Fruit fly (Drosophila melanogaster) whole organism, wandering third instar larva: Measurements from ENCODE around the gene stv.

Experiments used
- CG32264 ChIP-seq: fragments of 200-800 bp; sonication (Bioruptor generic); optimal IDR thresholded peaks from 2 replicates; lab custom pipeline; 2016; ENCODE audit warnings: missing biosample characterization, missing genetic modification characterization
- CG9705 ChIP-seq: fragments of 200-800 bp; sonication (Bioruptor generic); optimal IDR thresholded peaks from 2 replicates; lab custom pipeline; 2018; ENCODE audit warnings: missing biosample characterization, mild to moderate bottlenecking, missing genetic modification characterization
- CrebA ChIP-seq: fragments of 200-800 bp; sonication (Bioruptor generic); optimal IDR thresholded peaks from 2 replicates; lab custom pipeline; 2016; ENCODE audit warnings: missing biosample characterization, mild to moderate bottlenecking, missing genetic modification characterization, borderline replicate concordance
- Dif ChIP-seq: fragments of 200-275, 200-300 bp; sonication (Bioruptor generic); optimal IDR thresholded peaks from 2 replicates; lab custom pipeline; 2018; ENCODE audit warnings: missing biosample characterization, missing genetic modification characterization; ENCODE audit not compliant: partially characterized antibody
- GATAd ChIP-seq: sonication (Bioruptor generic); optimal IDR thresholded peaks from 2 replicates; lab custom pipeline; 2016; ENCODE audit warnings: missing biosample characterization, missing genetic modification characterization
- HLH106 ChIP-seq: fragments of 200-800 bp; optimal IDR thresholded peaks from 3 replicates; lab custom pipeline; 2019; ENCODE audit warnings: missing biosample characterization, mild to moderate bottlenecking, missing genetic modification characterization, moderate library complexity
- Hnf4 ChIP-seq: fragments of 200-800 bp; sonication (Bioruptor generic); optimal IDR thresholded peaks from 2 replicates; lab custom pipeline; 2016; ENCODE audit warnings: missing biosample characterization, mild to moderate bottlenecking, missing genetic modification characterization
- Hr83 ChIP-seq: fragments of 200-300 bp; sonication (Bioruptor generic); optimal IDR thresholded peaks from 2 replicates; lab custom pipeline; 2016; ENCODE audit warnings: missing biosample characterization, mild to moderate bottlenecking, missing genetic modification characterization, moderate library complexity; ENCODE audit not compliant: poor library complexity, severe bottlenecking
- Jra ChIP-seq: sonication (Bioruptor generic); optimal IDR thresholded peaks from 2 replicates; lab custom pipeline; 2016; ENCODE audit warnings: missing biosample characterization, missing genetic modification characterization
- Mio ChIP-seq: sonication (Bioruptor generic); optimal IDR thresholded peaks from 2 replicates; lab custom pipeline; 2016; ENCODE audit warnings: missing biosample characterization, missing genetic modification characterization
- Myc ChIP-seq: fragments of >200 bp; optimal IDR thresholded peaks from 2 replicates; lab custom pipeline; 2017
- OdsH ChIP-seq: fragments of 200-800 bp; sonication (Bioruptor generic); optimal IDR thresholded peaks from 2 replicates; lab custom pipeline; 2016; ENCODE audit warnings: missing biosample characterization, mild to moderate bottlenecking, missing genetic modification characterization
- Rel ChIP-seq, 2 experiments: fragments of 200-800 bp; sonication (Bioruptor generic) in 1 of 2; optimal IDR thresholded peaks; 2 replicates in 1 of 2; 3 replicates in 1 of 2; lab custom pipeline; 2016 to 2019; ENCODE audit warnings: mild to moderate bottlenecking in 2 of 2, missing biosample characterization in 2 of 2, missing genetic modification characterization in 2 of 2, moderate library complexity in 1 of 2
- Sp1 ChIP-seq: fragments of 200-800 bp; sonication (Bioruptor generic); optimal IDR thresholded peaks from 3 replicates; lab custom pipeline; 2019; ENCODE audit warnings: missing biosample characterization, mild to moderate bottlenecking, missing genetic modification characterization, moderate library complexity
- Vsx2 ChIP-seq: fragments of 200-300, 225-300 bp; sonication (Bioruptor generic); optimal IDR thresholded peaks from 2 replicates; lab custom pipeline; 2018; ENCODE audit warnings: missing biosample characterization, missing genetic modification characterization; ENCODE audit not compliant: partially characterized antibody
- br ChIP-seq: fragments of 200-800 bp; sonication (Bioruptor generic); optimal IDR thresholded peaks from 2 replicates; lab custom pipeline; 2016; ENCODE audit warnings: missing biosample characterization, missing genetic modification characterization
- brk ChIP-seq: fragments of 200-800 bp; sonication (Bioruptor generic); optimal IDR thresholded peaks from 2 replicates; lab custom pipeline; 2016; ENCODE audit warnings: missing biosample characterization, mild to moderate bottlenecking, missing genetic modification characterization
- dl ChIP-seq, 2 experiments: fragments of 175-275, 200-275 bp in 1 of 2; fragments of 200-275 bp in 1 of 2; sonication (Bioruptor generic); optimal IDR thresholded peaks; lab custom pipeline; 2018; ENCODE audit warnings: mild to moderate bottlenecking in 2 of 2, missing biosample characterization in 2 of 2, missing genetic modification characterization in 2 of 2, moderate library complexity in 2 of 2; ENCODE audit not compliant: partially characterized antibody in 2 of 2, insufficient read depth in 1 of 2
- dmrt93B ChIP-seq: fragments of 200-800 bp; sonication (Bioruptor generic); optimal IDR thresholded peaks from 2 replicates; lab custom pipeline; 2018; ENCODE audit warnings: missing biosample characterization, mild to moderate bottlenecking, missing genetic modification characterization
- dsf ChIP-seq: sonication (Bioruptor generic); optimal IDR thresholded peaks from 2 replicates; lab custom pipeline; 2016; ENCODE audit warnings: missing biosample characterization, missing genetic modification characterization, borderline replicate concordance
- ey ChIP-seq: fragments of 200-800 bp; sonication (Bioruptor generic); optimal IDR thresholded peaks from 2 replicates; lab custom pipeline; 2016; ENCODE audit warnings: missing biosample characterization, missing genetic modification characterization
- foxo ChIP-seq, 2 experiments: fragments of 200-800 bp; sonication (Bioruptor generic); optimal IDR thresholded peaks; 2 replicates in 1 of 2; 3 replicates in 1 of 2; lab custom pipeline; 2016 to 2017; ENCODE audit warnings: missing biosample characterization in 2 of 2, missing genetic modification characterization in 2 of 2
- fru ChIP-seq: fragments of 200-800 bp; sonication (Bioruptor generic); optimal IDR thresholded peaks from 3 replicates; lab custom pipeline; 2016; ENCODE audit warnings: missing biosample characterization, mild to moderate bottlenecking, missing genetic modification characterization
- h ChIP-seq: fragments of 200-800 bp; sonication (Bioruptor generic); optimal IDR thresholded peaks from 3 replicates; lab custom pipeline; 2016; ENCODE audit warnings: missing biosample characterization, mild to moderate bottlenecking, missing genetic modification characterization
- jim ChIP-seq: fragments of 175-275, 200-325 bp; sonication (Bioruptor generic); optimal IDR thresholded peaks from 2 replicates; lab custom pipeline; 2016; ENCODE audit warnings: missing biosample characterization, mild to moderate bottlenecking, missing genetic modification characterization
- lola ChIP-seq: fragments of >200 bp; optimal IDR thresholded peaks from 2 replicates; lab custom pipeline; 2017; ENCODE audit warnings: missing biosample characterization, missing genetic modification characterization
- pan ChIP-seq: fragments of >200 bp; optimal IDR thresholded peaks from 2 replicates; lab custom pipeline; 2017
- rgr ChIP-seq: fragments of 200-800 bp; sonication (Bioruptor generic); optimal IDR thresholded peaks from 3 replicates; lab custom pipeline; 2016; ENCODE audit warnings: missing biosample characterization, mild to moderate bottlenecking, missing genetic modification characterization
- sage ChIP-seq: fragments of 200-800 bp; sonication (Bioruptor generic); optimal IDR thresholded peaks from 2 replicates; lab custom pipeline; 2016; ENCODE audit warnings: missing biosample characterization, mild to moderate bottlenecking, missing genetic modification characterization
- tai ChIP-seq: sonication (Bioruptor generic); optimal IDR thresholded peaks from 2 replicates; lab custom pipeline; 2016; ENCODE audit warnings: missing biosample characterization, missing genetic modification characterization
- usp ChIP-seq: fragments of >200 bp; optimal IDR thresholded peaks from 2 replicates; lab custom pipeline; 2017; ENCODE audit warnings: missing biosample characterization, missing genetic modification characterization
- woc ChIP-seq: sonication (Bioruptor generic); optimal IDR thresholded peaks from 2 replicates; lab custom pipeline; 2016; ENCODE audit warnings: missing biosample characterization, mild to moderate bottlenecking, missing genetic modification characterization

Gene stv

dm6 chr3L:13479609-13480240, 2.4 kb downstream of the stv start (continued):
- no peak for TF ChIP-seq Vsx2 (GFP tag; lab: Kevin White, UChicago)
- peak; percentile 35 for TF ChIP-seq Hnf4 (GFP tag; lab: Kevin White, UChicago)

DNA sequence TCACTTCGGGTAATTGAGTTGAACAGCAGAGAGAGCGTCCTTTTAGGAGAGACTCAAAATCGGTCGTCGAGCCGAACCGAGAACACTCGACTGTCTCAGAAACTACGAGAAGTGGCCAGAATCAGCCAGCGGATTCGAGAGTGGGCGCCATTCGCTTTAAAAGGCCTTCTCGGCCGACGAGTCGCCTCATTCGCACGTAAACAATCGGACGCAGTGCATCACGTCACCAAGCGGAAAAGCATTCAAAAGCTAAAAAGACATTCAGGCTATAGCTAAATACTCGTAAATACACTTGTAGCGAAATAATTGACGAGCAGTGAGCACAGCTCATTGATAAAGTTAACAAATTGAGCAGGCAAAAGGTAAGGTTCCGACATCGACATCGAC, 2.9 kb downstream of the stv start:
- no peak for TF ChIP-seq usp
- no peak for TF ChIP-seq pan (lab: Kevin White, UChicago)
- TF ChIP-seq CG9705, result no peak
- no peak for TF ChIP-seq CrebA (GFP tag; lab: Kevin White, UChicago)
- no peak for TF ChIP-seq Rel (GFP tag; optimal IDR thresholded peaks at IDR 0.05; lab: Kevin White, UChicago)
- TF ChIP-seq Rel (tag; optimal IDR thresholded peaks at IDR 0.05; lab: Kevin White, UChicago), result peak; percentile 16
- TF ChIP-seq foxo (GFP tag; optimal IDR thresholded peaks at IDR 0.05; lab: Kevin White, UChicago), result no peak
- TF ChIP-seq CG32264 (GFP tag; lab: Kevin White, UChicago), result no peak
- no peak for TF ChIP-seq fru
- TF ChIP-seq, all 38 proteins: peak for 1

- TF ChIP-seq lola (GFP tag; lab: Kevin White, UChicago) (no peak), tai (GFP tag; lab: Kevin White, UChicago) (no peak), Vsx2 (GFP tag; lab: Kevin White, UChicago) (no peak), usp (no peak), br (GFP tag; lab: Kevin White, UChicago) (no peak), OdsH (GFP tag; lab: Kevin White, UChicago) (no peak), dmrt93B (GFP tag; lab: Kevin White, UChicago) (no peak), dl (GFP tag; optimal IDR thresholded peaks at IDR 0.05; lab: Kevin White, UChicago; ENCODE audit: insufficient read depth in 1 of 2, partially characterized antibody in 2 of 2) (no peak), Sp1 (GFP tag; lab: Kevin White, UChicago) (no peak), GATAd (GFP tag; lab: Kevin White, UChicago) (no peak), brk (GFP tag; lab: Kevin White, UChicago) (peak; percentile 52), Rel (GFP tag; optimal IDR thresholded peaks at IDR 0.05; lab: Kevin White, UChicago) (no peak), Rel (tag; optimal IDR thresholded peaks at IDR 0.05; lab: Kevin White, UChicago) (peak; percentile 5), rgr (GFP tag; lab: Kevin White, UChicago) (peak; percentile 47), sage (GFP tag; lab: Kevin White, UChicago) (no peak), Jra (GFP tag; lab: Kevin White, UChicago) (peak; percentile 55), foxo (GFP tag; optimal IDR thresholded peaks at IDR 0.05; lab: Kevin White, UChicago) (peak in 1 of 2 experiments; percentile 26), Hr83 (peak; percentile 61), h (GFP tag; lab: Kevin White, UChicago) (peak; percentile 26), dsf (GFP tag; lab: Kevin White, UChicago) (peak; percentile 11), Dif (GFP tag; lab: Kevin White, UChicago) (no peak), woc (peak; percentile 14), CrebA (GFP tag; lab: Kevin White, UChicago) (no peak), Hnf4 (GFP tag; lab: Kevin White, UChicago) (peak; percentile 65), HLH106 (tag; lab: Kevin White, UChicago) (no peak), ey (GFP tag; lab: Kevin White, UChicago) (no peak), Mio (GFP tag; lab: Kevin White, UChicago) (no peak), pan (lab: Kevin White, UChicago) (no peak), fru (peak; percentile 3), jim (no peak), CG32264 (GFP tag; lab: Kevin White, UChicago) (no peak), Myc (lab: Kevin White, UChicago) (no peak)
These were observed 8.9 kb downstream of the stv start, which contains the start of the genes Abp1 and Tgi for dm6 chr3L:13486041-13486859. Gene Abp1 (minus strand): TSS chr3L:13486280. Gene Tgi (plus strand): TSS chr3L:13486797.
